Fruit fly (Drosophila melanogaster): ENCODE measurements around the gene ro.

DNA sequence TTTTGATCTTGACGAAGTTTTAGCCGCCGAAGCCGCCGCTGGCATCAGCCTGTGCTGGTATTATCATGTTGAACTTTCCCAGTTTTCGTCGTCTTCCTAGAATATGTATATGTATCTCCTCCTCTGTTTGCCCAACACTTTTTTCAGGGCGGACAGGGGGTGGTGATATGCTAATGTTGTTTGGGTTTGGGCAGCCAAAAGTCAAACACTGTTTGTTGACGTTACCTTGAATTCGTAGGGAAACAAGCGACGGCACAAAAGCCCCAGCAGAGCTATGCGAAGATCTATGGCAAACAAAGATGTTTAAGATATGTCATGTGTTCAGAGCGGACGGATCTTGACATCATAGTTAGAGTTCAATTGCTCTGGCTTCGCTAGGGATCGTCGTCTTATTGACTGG is 27.8 kb upstream of the ro start:
- TF ChIP-seq gt (GFP tag; IDR thresholded peaks at IDR 0.05) (no peak), Oaz (GFP tag; IDR thresholded peaks at IDR 0.05) (no peak), CG7963 (GFP tag; IDR thresholded peaks at IDR 0.05; ENCODE audit: partially characterized antibody) (no peak), CG7839 (tag; optimal IDR thresholded peaks at IDR 0.05) (no peak)

Data from whole organism, embryonic.